Fruit fly (Drosophila melanogaster) whole organism, embryonic: Measurements from ENCODE around the gene cni.

ENCODE experiments used
- CG10366 ChIP-seq: fragments of 200-800 bp; sonication (Bioruptor generic); IDR thresholded peaks from 2 replicates; pipeline ENCODE4 v1.3.6; 2022; ENCODE audit warnings: missing biosample characterization, missing genetic modification characterization
- CG10462 ChIP-seq: fragments of 200-800 bp; sonication (Bioruptor generic); optimal IDR thresholded peaks from 2 replicates; lab custom pipeline; 2016; ENCODE audit warnings: missing biosample characterization, missing genetic modification characterization
- CG10959 ChIP-seq: fragments of 200-800 bp; sonication (Bioruptor generic); IDR thresholded peaks from 2 replicates; pipeline ENCODE4 v1.3.6; 2022; ENCODE audit warnings: missing biosample characterization, missing genetic modification characterization
- CG11504 ChIP-seq: fragments of 200-800 bp; sonication (Bioruptor generic); optimal IDR thresholded peaks from 3 replicates; lab custom pipeline; 2019; ENCODE audit warnings: missing biosample characterization, mild to moderate bottlenecking, missing genetic modification characterization, moderate library complexity
- CG13287 ChIP-seq: fragments of 200-800 bp; sonication (Bioruptor generic); IDR thresholded peaks from 2 replicates; pipeline ENCODE4 v1.3.6; 2022; ENCODE audit warnings: missing biosample characterization, missing genetic modification characterization; ENCODE audit not compliant: partially characterized antibody
- CG13296 ChIP-seq: fragments of 200-800 bp; sonication (Bioruptor generic); optimal IDR thresholded peaks from 3 replicates; lab custom pipeline; 2018; ENCODE audit warnings: missing biosample characterization, mild to moderate bottlenecking, missing genetic modification characterization
- CG15073 ChIP-seq: fragments of 200-800 bp; sonication (Bioruptor generic); optimal IDR thresholded peaks from 2 replicates; lab custom pipeline; 2016; ENCODE audit warnings: missing biosample characterization, missing genetic modification characterization
- CG15601 ChIP-seq: fragments of 200-800 bp; sonication (Bioruptor generic); optimal IDR thresholded peaks from 3 replicates; lab custom pipeline; 2019; ENCODE audit warnings: missing biosample characterization, mild to moderate bottlenecking, missing genetic modification characterization, moderate library complexity
- CG18011 ChIP-seq: fragments of 200-800 bp; sonication (Bioruptor generic); optimal IDR thresholded peaks from 2 replicates; lab custom pipeline; 2017; ENCODE audit warnings: missing biosample characterization, missing genetic modification characterization, mild to moderate bottlenecking, moderate library complexity, missing genotype
- CG2875 ChIP-seq: fragments of 200-800 bp; sonication (Bioruptor generic); optimal IDR thresholded peaks from 2 replicates; lab custom pipeline; 2017; ENCODE audit warnings: missing biosample characterization, mild to moderate bottlenecking, missing genetic modification characterization, missing genetic modification reagents
- CG31365 ChIP-seq: fragments of 200-800 bp; sonication (Bioruptor generic); optimal IDR thresholded peaks from 2 replicates; lab custom pipeline; 2018; ENCODE audit warnings: missing biosample characterization, mild to moderate bottlenecking, missing genetic modification characterization
- CG33557 ChIP-seq: fragments of 200-800 bp; sonication (Bioruptor generic); optimal IDR thresholded peaks from 2 replicates; lab custom pipeline; 2019; ENCODE audit warnings: missing biosample characterization, mild to moderate bottlenecking, missing genetic modification characterization, moderate library complexity
- CG4617 ChIP-seq: fragments of 200-800 bp; sonication (Bioruptor generic); optimal IDR thresholded peaks from 3 replicates; lab custom pipeline; 2016; ENCODE audit warnings: missing biosample characterization, missing genetic modification characterization, borderline replicate concordance
- CG6791 ChIP-seq: fragments of 200-800 bp; sonication (Bioruptor generic); IDR thresholded peaks from 3 replicates; pipeline ENCODE4 v1.3.6; 2022; ENCODE audit warnings: missing biosample characterization, missing genetic modification characterization; ENCODE audit not compliant: partially characterized antibody
- CG7357 ChIP-seq: fragments of 200-800 bp; sonication (Bioruptor generic); IDR thresholded peaks from 3 replicates; pipeline ENCODE4 v1.3.6; 2022; ENCODE audit warnings: missing biosample characterization, missing genetic modification characterization
- CG9797 ChIP-seq: fragments of 200-800 bp; sonication (Bioruptor generic); optimal IDR thresholded peaks from 3 replicates; lab custom pipeline; 2018; ENCODE audit warnings: missing biosample characterization, mild to moderate bottlenecking, missing genetic modification characterization
- CTCF ChIP-seq: fragments of 200-800 bp; sonication (Bioruptor generic); optimal IDR thresholded peaks from 2 replicates; lab custom pipeline; 2017; ENCODE audit warnings: missing biosample characterization, mild to moderate bottlenecking, missing genetic modification characterization, moderate library complexity
- D ChIP-seq, 2 experiments: fragments of 200-800 bp in 1 of 2; fragments of >200 bp in 1 of 2; sonication (Bioruptor generic) in 1 of 2; optimal IDR thresholded peaks; 2 replicates in 1 of 2; 3 replicates in 1 of 2; lab custom pipeline; 2017; ENCODE audit warnings: mild to moderate bottlenecking in 1 of 2, missing biosample characterization in 1 of 2, missing genetic modification characterization in 1 of 2, missing genetic modification reagents in 1 of 2
- Ets97D ChIP-seq: fragments of 200-800 bp; sonication (Bioruptor generic); optimal IDR thresholded peaks from 3 replicates; lab custom pipeline; 2016; ENCODE audit warnings: missing biosample characterization, missing genetic modification characterization
- Hand ChIP-seq: fragments of 200-800 bp; sonication (Bioruptor generic); optimal IDR thresholded peaks from 2 replicates; lab custom pipeline; 2017; ENCODE audit warnings: mild to moderate bottlenecking, missing biosample characterization, missing genetic modification reagents, missing genetic modification characterization
- Hr3 ChIP-seq: fragments of 200-800 bp; sonication (Bioruptor generic); optimal IDR thresholded peaks from 3 replicates; lab custom pipeline; 2016; ENCODE audit warnings: missing biosample characterization, missing genetic modification characterization
- Scr ChIP-seq: fragments of 200-800 bp; sonication (Bioruptor generic); IDR thresholded peaks from 2 replicates; pipeline ENCODE4 v1.3.6; 2022; ENCODE audit warnings: missing biosample characterization, missing genetic modification characterization; ENCODE audit not compliant: partially characterized antibody
- Spps ChIP-seq: fragments of 200-800 bp; sonication (Bioruptor generic); optimal IDR thresholded peaks from 2 replicates; lab custom pipeline; 2018; ENCODE audit warnings: missing biosample characterization, mild to moderate bottlenecking, missing genetic modification characterization
- Stat92E ChIP-seq, 3 experiments: fragments of >200 bp in 2 of 3; fragments of 200-800 bp in 1 of 3; sonication (Bioruptor generic) in 1 of 3; optimal IDR thresholded peaks; 2 replicates each; lab custom pipeline; 2017 to 2019; ENCODE audit warnings: missing biosample characterization in 3 of 3, missing genetic modification characterization in 3 of 3, mild to moderate bottlenecking in 1 of 3, moderate library complexity in 1 of 3
- Trl ChIP-seq, 3 experiments: fragments of >200 bp in 2 of 3; fragments of 200-800 bp in 1 of 3; sonication (Bioruptor generic) in 1 of 3; optimal IDR thresholded peaks; 2 replicates in 1 of 3; 3 replicates in 2 of 3; lab custom pipeline; 2016 to 2017; ENCODE audit warnings: missing biosample characterization in 1 of 3, missing genetic modification characterization in 1 of 3
- YL-1 ChIP-seq: fragments of 200-800 bp; sonication (Bioruptor generic); optimal IDR thresholded peaks from 3 replicates; lab custom pipeline; 2017; ENCODE audit warnings: missing biosample characterization, mild to moderate bottlenecking, missing genetic modification characterization
- amos ChIP-seq: fragments of 200-800 bp; sonication (Bioruptor generic); IDR thresholded peaks from 2 replicates; pipeline ENCODE4 v1.3.6; 2022; ENCODE audit warnings: missing biosample characterization, missing genetic modification characterization; ENCODE audit not compliant: partially characterized antibody
- ase ChIP-seq: fragments of 200-800 bp; sonication (Bioruptor generic); IDR thresholded peaks from 3 replicates; pipeline ENCODE4 v1.3.6; 2022; ENCODE audit warnings: missing biosample characterization, missing genetic modification characterization
- ato ChIP-seq: fragments of 200-800 bp; sonication (Bioruptor generic); IDR thresholded peaks from 2 replicates; pipeline ENCODE4 v1.3.6; 2022; ENCODE audit warnings: missing biosample characterization, missing genetic modification characterization; ENCODE audit not compliant: partially characterized antibody
- ci ChIP-seq: fragments of 200-800 bp; sonication (Bioruptor generic); IDR thresholded peaks from 3 replicates; pipeline ENCODE4 v1.3.6; 2022; ENCODE audit warnings: missing biosample characterization, missing genetic modification characterization
- ewg ChIP-seq: fragments of 200-800 bp; sonication (Bioruptor generic); optimal IDR thresholded peaks from 3 replicates; lab custom pipeline; 2017; ENCODE audit warnings: mild to moderate bottlenecking, missing biosample characterization, missing genetic modification reagents, missing genetic modification characterization
- gfzf ChIP-seq: fragments of 200-800 bp; sonication (Bioruptor generic); optimal IDR thresholded peaks from 2 replicates; lab custom pipeline; 2016; ENCODE audit warnings: missing biosample characterization, mild to moderate bottlenecking, missing genetic modification characterization, moderate library complexity
- gsb-n ChIP-seq: fragments of 200-800 bp; sonication (Bioruptor generic); optimal IDR thresholded peaks from 3 replicates; lab custom pipeline; 2018; ENCODE audit warnings: missing biosample characterization, mild to moderate bottlenecking, missing genetic modification characterization
- hbn ChIP-seq: fragments of 200-800 bp; sonication (Bioruptor generic); IDR thresholded peaks from 2 replicates; pipeline ENCODE4 v1.3.6; 2022; ENCODE audit warnings: missing biosample characterization, missing genetic modification characterization; ENCODE audit not compliant: partially characterized antibody
- kah ChIP-seq: fragments of 200-800 bp; sonication (Bioruptor generic); optimal IDR thresholded peaks from 2 replicates; lab custom pipeline; 2018; ENCODE audit warnings: missing biosample characterization, mild to moderate bottlenecking, missing genetic modification characterization
- mld ChIP-seq: fragments of 200-800 bp; sonication (Bioruptor generic); IDR thresholded peaks from 3 replicates; pipeline ENCODE4 v1.3.6; 2022; ENCODE audit warnings: missing biosample characterization, missing genetic modification characterization; ENCODE audit not compliant: partially characterized antibody
- nau ChIP-seq: fragments of 200-800 bp; sonication (Bioruptor generic); optimal IDR thresholded peaks from 3 replicates; lab custom pipeline; 2017; ENCODE audit warnings: missing biosample characterization, mild to moderate bottlenecking, missing genetic modification characterization, missing genetic modification reagents
- nerfin-2 ChIP-seq: fragments of 200-800 bp; sonication (Bioruptor generic); IDR thresholded peaks from 2 replicates; pipeline ENCODE4 v1.3.6; 2022; ENCODE audit warnings: missing biosample characterization, missing genetic modification characterization; ENCODE audit not compliant: partially characterized antibody
- pzg ChIP-seq: fragments of 200-800 bp; sonication (Bioruptor generic); optimal IDR thresholded peaks from 3 replicates; lab custom pipeline; 2018; ENCODE audit warnings: missing biosample characterization, mild to moderate bottlenecking, missing genetic modification characterization, moderate library complexity
- scrt ChIP-seq: fragments of 200-800 bp; sonication (Bioruptor generic); optimal IDR thresholded peaks from 2 replicates; lab custom pipeline; 2018; ENCODE audit warnings: missing biosample characterization, mild to moderate bottlenecking, missing genetic modification characterization, moderate library complexity
- seq ChIP-seq: fragments of 200-800 bp; sonication (Bioruptor generic); IDR thresholded peaks from 2 replicates; pipeline ENCODE4 v1.3.6; 2022; ENCODE audit warnings: missing biosample characterization, missing genetic modification characterization
- sug ChIP-seq: fragments of 200-800 bp; optimal IDR thresholded peaks from 2 replicates; lab custom pipeline; 2019; ENCODE audit warnings: missing biosample characterization, mild to moderate bottlenecking, missing genetic modification characterization, moderate library complexity
- tap ChIP-seq: fragments of 200-800 bp; optimal IDR thresholded peaks from 3 replicates; lab custom pipeline; 2019; ENCODE audit warnings: missing biosample characterization, mild to moderate bottlenecking, missing genetic modification characterization, moderate library complexity
- tup ChIP-seq: fragments of 200-800 bp; sonication (Bioruptor generic); optimal IDR thresholded peaks from 2 replicates; lab custom pipeline; 2016; ENCODE audit warnings: missing biosample characterization, mild to moderate bottlenecking, missing genetic modification characterization, moderate library complexity
- unc-4 ChIP-seq: fragments of 200-800 bp; sonication (Bioruptor generic); IDR thresholded peaks from 2 replicates; pipeline ENCODE4 v1.3.6; 2022; ENCODE audit warnings: missing biosample characterization, missing genetic modification characterization; ENCODE audit not compliant: partially characterized antibody
- unpg ChIP-seq: fragments of 200-800 bp; sonication (Bioruptor generic); optimal IDR thresholded peaks from 3 replicates; lab custom pipeline; 2018; ENCODE audit warnings: missing biosample characterization, mild to moderate bottlenecking, missing genetic modification characterization, moderate library complexity

cni gene

DNA sequence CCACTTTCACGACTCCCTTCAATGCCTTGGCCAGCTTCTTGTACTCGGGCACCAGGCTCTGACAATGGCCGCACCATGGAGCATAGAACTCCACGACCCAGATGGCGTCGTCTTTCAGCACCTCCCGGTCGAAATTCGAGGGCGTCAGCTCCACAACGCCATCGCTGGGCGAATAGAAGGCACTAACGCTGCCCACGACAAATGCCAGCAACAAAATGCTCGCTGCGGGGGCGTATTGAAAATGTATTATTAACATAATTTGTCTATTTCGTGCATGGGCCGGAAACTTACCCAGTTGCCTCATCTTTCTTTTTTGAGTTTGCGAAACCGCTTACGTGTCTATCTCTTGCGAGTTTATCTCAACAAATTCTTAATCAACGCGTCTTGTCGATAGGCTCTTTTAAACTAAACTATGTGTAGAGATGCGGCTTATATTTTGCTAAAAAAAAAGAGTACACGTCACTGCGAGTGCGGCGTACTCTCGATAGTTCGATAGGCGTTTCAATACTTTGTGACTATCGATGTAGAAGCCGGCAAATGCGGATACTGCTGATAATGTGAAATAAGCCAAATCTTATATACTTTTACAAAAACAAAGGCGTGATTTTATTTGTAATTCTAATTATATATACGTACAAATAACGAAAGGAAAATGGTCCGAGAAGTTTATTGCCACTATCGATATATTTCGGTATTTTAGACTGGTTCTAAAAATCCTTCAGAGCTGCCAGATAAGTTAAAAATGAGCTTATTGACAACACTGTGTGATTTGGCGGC, 45.9 kb upstream of the cni start, which contains the start of gene CaBP1 (continued):
- TF ChIP-seq ci (GFP tag; lab: Robert Waterston, UW) = no peak
- TF ChIP-seq seq (GFP tag; lab: Robert Waterston, UW) = no peak
- TF ChIP-seq mld = peak; percentile 76; the same call in 2 of the 3 replicates
- no peak for TF ChIP-seq Hr3 (GFP tag; lab: Kevin White, UChicago)
- TF ChIP-seq CG9797 (GFP tag; lab: Kevin White, UChicago) = peak; percentile 24
- no peak for TF ChIP-seq tup (GFP tag; lab: Kevin White, UChicago)
- TF ChIP-seq CG10366 (GFP tag; lab: Robert Waterston, UW) = no peak
- TF ChIP-seq ewg (GFP tag; lab: Kevin White, UChicago) = no peak
- no peak for TF ChIP-seq CG10959 (GFP tag; lab: Robert Waterston, UW)
- TF ChIP-seq scrt (GFP tag; lab: Kevin White, UChicago) = no peak
- TF ChIP-seq pzg = peak; percentile 63
- peak; percentile 21 for TF ChIP-seq CG15601
- TF ChIP-seq CG6791 (GFP tag; lab: Robert Waterston, UW) = peak; percentile 89
- peak in 1 of 3 experiments; percentile 58 for TF ChIP-seq Stat92E (GFP tag; optimal IDR thresholded peaks at IDR 0.05; lab: Kevin White, UChicago)
- TF ChIP-seq hbn (GFP tag; lab: Robert Waterston, UW) = peak; percentile 98
- TF ChIP-seq ato (GFP tag; lab: Robert Waterston, UW) = peak; percentile 81
- TF ChIP-seq CG10462 (GFP tag; lab: Kevin White, UChicago) = no peak
- no peak for TF ChIP-seq gsb-n (tag; lab: Kevin White, UChicago)
- no peak for TF ChIP-seq Spps (tag; lab: Kevin White, UChicago)
- no peak for TF ChIP-seq tap (tag; lab: Kevin White, UChicago)
- peak; percentile 15 for TF ChIP-seq CG11504 (tag; lab: Kevin White, UChicago)
- TF ChIP-seq D (optimal IDR thresholded peaks at IDR 0.05; lab: Kevin White, UChicago) = no peak
- no peak for TF ChIP-seq D (GFP tag; optimal IDR thresholded peaks at IDR 0.05; lab: Kevin White, UChicago)
- peak; percentile 98 for TF ChIP-seq Scr (GFP tag; lab: Robert Waterston, UW)
- peak; percentile 5 for TF ChIP-seq CTCF
- TF ChIP-seq CG15073 (GFP tag; lab: Kevin White, UChicago) = no peak
- no peak for TF ChIP-seq CG13296 (GFP tag; lab: Kevin White, UChicago)
- no peak for TF ChIP-seq nau
- no peak for TF ChIP-seq CG33557 (GFP tag; lab: Kevin White, UChicago)
- peak; percentile 4 for TF ChIP-seq sug (tag; lab: Kevin White, UChicago)
- no peak for TF ChIP-seq CG2875 (GFP tag; lab: Kevin White, UChicago)
- TF ChIP-seq YL-1 (GFP tag; lab: Kevin White, UChicago) = peak; percentile 67
- no peak for TF ChIP-seq unpg (GFP tag; lab: Kevin White, UChicago)
- peak; percentile 5 for TF ChIP-seq CG4617 (GFP tag; lab: Kevin White, UChicago)
- peak; percentile 98 for TF ChIP-seq unc-4 (GFP tag; lab: Robert Waterston, UW)
- no peak for TF ChIP-seq CG18011
- TF ChIP-seq Hand (GFP tag; lab: Kevin White, UChicago) = no peak
- TF ChIP-seq kah (GFP tag; lab: Kevin White, UChicago) = no peak
- peak; percentile 93 for TF ChIP-seq amos (GFP tag; lab: Robert Waterston, UW)
- peak; percentile 99 for TF ChIP-seq CG13287 (GFP tag; lab: Robert Waterston, UW)
- peak; percentile 84 for TF ChIP-seq nerfin-2 (GFP tag; lab: Robert Waterston, UW)
- TF ChIP-seq ase = no peak
- peak; percentile 18 for TF ChIP-seq gfzf
- no peak for TF ChIP-seq CG7357
- peak; percentile 42 for TF ChIP-seq Ets97D
- no peak for TF ChIP-seq Trl (optimal IDR thresholded peaks at IDR 0.05; lab: Kevin White, UChicago)
- no peak for TF ChIP-seq Trl (GFP tag; optimal IDR thresholded peaks at IDR 0.05; lab: Kevin White, UChicago)
- TF ChIP-seq CG31365 = no peak
